Worm (Caenorhabditis elegans): ENCODE results near the gene asd-1.

The asd-1 gene

DNA sequence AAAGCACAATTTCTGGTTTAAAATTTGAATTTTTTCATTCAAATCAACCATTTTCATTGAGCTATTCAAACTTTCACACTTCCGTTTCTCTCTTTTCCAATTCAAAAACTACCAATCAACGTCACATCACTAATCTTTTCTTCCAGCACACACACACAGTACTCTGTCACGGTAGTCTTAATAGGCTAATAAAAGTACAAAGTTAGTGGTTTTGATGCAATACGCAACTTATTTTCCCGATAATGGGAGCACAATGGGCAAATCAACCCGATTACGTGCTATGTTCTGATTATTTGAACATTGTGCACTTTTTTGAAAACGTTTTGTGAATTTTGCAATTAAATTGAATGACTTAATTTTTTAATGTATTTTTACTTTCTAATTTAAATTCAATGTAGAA is 30.3 kb downstream of the asd-1 start (continued):
- TF ChIP-seq lin-15B (tag; optimal IDR thresholded peaks at IDR 0.05) = no peak
- TF ChIP-seq fos-1 (tag; optimal IDR thresholded peaks at IDR 0.05) = no peak
- TF ChIP-seq dmd-9 (GFP tag; IDR thresholded peaks at IDR 0.05) = no peak
- TF ChIP-seq hlh-11 (tag; optimal IDR thresholded peaks at IDR 0.05) = peak; percentile 51
- TF ChIP-seq dve-1 (tag; optimal IDR thresholded peaks at IDR 0.05; ENCODE audit: insufficient read depth) = peak; percentile 37
- no peak for TF ChIP-seq nhr-6 (tag; optimal IDR thresholded peaks at IDR 0.05)
- TF ChIP-seq nhr-77 (tag; optimal IDR thresholded peaks at IDR 0.05) = peak; percentile 9
- TF ChIP-seq nhr-42 (GFP tag; IDR thresholded peaks at IDR 0.05) = no peak
- TF ChIP-seq nhr-102 (tag; optimal IDR thresholded peaks at IDR 0.05) = no peak
- TF ChIP-seq Y75B8A.6 (GFP tag; IDR thresholded peaks at IDR 0.05) = no peak

DNA sequence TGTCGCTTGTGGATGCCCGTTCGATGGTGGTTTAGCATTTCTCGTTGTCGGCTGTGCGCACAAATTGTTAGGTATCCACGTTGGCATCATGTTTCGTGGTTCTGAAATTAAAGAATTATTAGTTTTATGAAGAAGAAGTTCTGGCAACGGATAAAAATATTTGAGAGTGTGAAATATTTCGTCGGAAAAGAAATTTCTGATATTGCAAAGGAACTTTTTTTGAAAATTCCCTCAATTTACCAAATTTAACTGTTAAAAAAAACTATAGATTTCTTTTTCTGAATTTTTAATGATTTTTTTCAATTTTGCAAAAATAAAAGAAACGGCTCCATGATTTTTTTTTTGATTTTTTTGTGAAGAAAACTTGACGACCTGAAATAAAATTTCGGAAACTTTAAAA is 30.9 kb downstream of the asd-1 start, which contains the start of gene mpk-1:
mpk-1 (minus strand) TSS at position 101 of the 400 bp plus-strand sequence.
- TF ChIP-seq T20F7.1 (GFP tag; optimal IDR thresholded peaks at IDR 0.05) (no peak), nhr-76 (tag; optimal IDR thresholded peaks at IDR 0.05) (no peak), fos-1 (tag; optimal IDR thresholded peaks at IDR 0.05) (no peak), zfp-2 (tag; optimal IDR thresholded peaks at IDR 0.05) (no peak), zip-11 (GFP tag; IDR thresholded peaks at IDR 0.05) (no peak), sdz-12 (GFP tag; optimal IDR thresholded peaks at IDR 0.05) (no peak), lin-29 (GFP tag; IDR thresholded peaks at IDR 0.05) (no peak), mxl-2 (GFP tag; conservative IDR thresholded peaks at IDR 0.05) (no peak), rbr-2 (tag; optimal IDR thresholded peaks at IDR 0.05) (no peak), F44E2.7 (GFP tag; IDR thresholded peaks at IDR 0.05) (no peak), T26A8.4 (GFP tag; IDR thresholded peaks at IDR 0.05) (no peak), lir-3 (tag; optimal IDR thresholded peaks at IDR 0.05) (no peak), mes-2 (tag; optimal IDR thresholded peaks at IDR 0.05; ENCODE audit: poor library complexity, severe bottlenecking) (no peak), nhr-41 (GFP tag; IDR thresholded peaks at IDR 0.05) (no peak), dmd-9 (GFP tag; IDR thresholded peaks at IDR 0.05) (no peak), ces-1 (GFP tag; optimal IDR thresholded peaks at IDR 0.05) (no peak), vab-7 (GFP tag; IDR thresholded peaks at IDR 0.05) (no peak), aly-2 (tag; optimal IDR thresholded peaks at IDR 0.05) (no peak), F49E8.2 (tag; optimal IDR thresholded peaks at IDR 0.05; ENCODE audit: borderline replicate concordance) (no peak)

DNA sequence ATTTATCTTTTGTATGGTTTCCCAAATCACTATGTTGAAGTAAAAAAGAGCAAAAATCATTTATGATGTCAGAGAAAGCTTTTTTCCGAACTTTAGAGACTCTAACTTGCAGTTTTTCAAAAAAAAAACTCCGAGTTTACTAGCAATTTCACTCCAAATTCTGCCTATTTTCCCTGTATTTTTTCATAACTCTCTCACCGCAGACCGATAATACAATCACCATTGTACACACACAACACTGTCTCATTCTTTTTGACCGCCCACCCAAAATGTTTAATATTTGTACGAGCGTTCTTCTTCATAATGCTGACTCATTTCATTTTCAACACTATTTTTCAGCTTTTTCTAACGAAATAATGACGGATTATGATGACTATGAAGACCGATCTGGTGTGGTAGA is 31.8 kb downstream of the asd-1 start, which contains the start of gene F43C1.5:
F43C1.5 (plus strand) TSS at position 301 of the 400 bp plus-strand sequence.
- TF ChIP-seq lin-38 (GFP tag; IDR thresholded peaks at IDR 0.05) (no peak), ztf-11 (tag; optimal IDR thresholded peaks at IDR 0.05) (no peak), ceh-28 (tag; optimal IDR thresholded peaks at IDR 0.05) (no peak), nhr-28 (tag; optimal IDR thresholded peaks at IDR 0.05) (no peak), aha-1 (tag) (peak; percentile 2), attf-4 (tag; optimal IDR thresholded peaks at IDR 0.05) (no peak)

DNA sequence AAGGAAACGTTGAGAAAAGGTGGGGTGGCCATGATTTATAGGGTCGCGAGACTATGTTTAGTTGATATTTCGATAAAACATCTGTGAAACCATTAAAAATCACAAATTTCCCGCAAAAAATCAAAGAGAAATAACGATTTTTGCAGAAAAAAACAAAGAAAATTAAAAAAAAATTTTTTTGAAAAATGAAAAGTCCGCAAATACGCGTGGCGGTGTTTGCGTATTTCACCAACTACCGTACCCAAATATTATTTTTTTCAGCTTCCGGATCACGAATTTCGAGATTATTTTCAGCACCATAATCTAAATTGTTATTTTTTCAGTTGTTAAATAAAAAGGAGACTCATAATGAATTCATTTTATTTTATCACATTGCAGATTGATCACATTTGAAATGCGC is 33.0 kb downstream of the asd-1 start:
- TF ChIP-seq lsy-2 (tag; optimal IDR thresholded peaks at IDR 0.05) (peak in 1 of 2 experiments; percentile 27), unc-130 (GFP tag; optimal IDR thresholded peaks at IDR 0.05) (peak; percentile 18), F49E8.2 (tag; optimal IDR thresholded peaks at IDR 0.05; ENCODE audit: borderline replicate concordance) (no peak)

DNA sequence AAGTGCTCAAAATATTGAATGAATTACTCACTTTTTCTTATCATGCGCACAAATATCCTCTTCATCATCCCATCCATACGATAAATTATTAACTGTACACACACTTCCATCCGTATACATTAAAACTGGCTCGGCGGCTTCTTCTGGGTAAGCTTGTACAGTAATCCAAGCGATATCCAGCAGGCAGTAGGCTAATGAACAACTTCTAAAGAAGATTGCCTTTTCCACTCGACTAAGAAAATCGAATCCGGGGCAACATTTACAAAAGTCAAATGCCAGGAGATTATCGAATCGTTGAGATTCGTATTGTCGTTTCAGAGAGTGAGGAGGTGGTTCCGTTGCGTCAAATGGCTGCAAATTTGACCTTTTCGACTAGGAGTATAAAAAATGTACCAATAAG is 34.3 kb downstream of the asd-1 start:
- no peak for TF ChIP-seq unc-130 (GFP tag; optimal IDR thresholded peaks at IDR 0.05)
- TF ChIP-seq unc-62 (GFP tag; optimal IDR thresholded peaks at IDR 0.05 in 1 of 2) = peak in 1 of 2 experiments; percentile 93
- no peak for TF ChIP-seq unc-62 (tag; optimal IDR thresholded peaks at IDR 0.05)
